Worm (Caenorhabditis elegans) whole organism, late embryonic: Measurements from ENCODE around the gene fipr-1.

Experiments used
- C08G9.2 ChIP-seq: sonication (generic microtip); optimal IDR thresholded peaks from 2 replicates; lab custom pipeline; 2016; ENCODE audit warnings: mild to moderate bottlenecking, missing genetic modification characterization, moderate library complexity, missing compliant biosample characterization
- F13H6.1 ChIP-seq: sonication (generic microtip); optimal IDR thresholded peaks from 2 replicates; lab custom pipeline; 2016; ENCODE audit warnings: missing genetic modification characterization, missing compliant biosample characterization
- ama-1 ChIP-seq: fragments of 150-350 bp; optimal IDR thresholded peaks from 2 replicates; lab custom pipeline; 2014
- ceh-14 ChIP-seq: sonication (generic microtip); optimal IDR thresholded peaks from 2 replicates; lab custom pipeline; 2016; ENCODE audit warnings: missing genotype, missing genetic modification characterization, missing compliant biosample characterization
- ceh-19 ChIP-seq: fragments of 200-800 bp; sonication (Bioruptor generic); optimal IDR thresholded peaks from 2 replicates; lab custom pipeline; 2018; ENCODE audit warnings: mild to moderate bottlenecking, missing genetic modification characterization, missing compliant biosample characterization
- ceh-22 ChIP-seq: sonication (generic microtip); optimal IDR thresholded peaks from 2 replicates; lab custom pipeline; 2017; ENCODE audit warnings: missing biosample characterization, missing genetic modification characterization
- ceh-24 ChIP-seq: sonication (generic microtip); optimal IDR thresholded peaks from 2 replicates; lab custom pipeline; 2016; ENCODE audit warnings: mild to moderate bottlenecking, missing genetic modification characterization, missing compliant biosample characterization
- ceh-30 ChIP-seq: fragments of 150-350 bp; optimal IDR thresholded peaks from 2 replicates; lab custom pipeline; 2014; ENCODE audit warnings: missing biosample characterization, missing genetic modification characterization
- ceh-31 ChIP-seq: sonication (generic microtip); optimal IDR thresholded peaks from 2 replicates; lab custom pipeline; 2016; ENCODE audit warnings: missing genetic modification characterization, missing compliant biosample characterization
- ceh-34 ChIP-seq: sonication (generic microtip); optimal IDR thresholded peaks from 2 replicates; lab custom pipeline; 2016; ENCODE audit warnings: mild to moderate bottlenecking, missing genetic modification characterization, missing compliant biosample characterization
- ceh-9 ChIP-seq: sonication (generic microtip); optimal IDR thresholded peaks from 2 replicates; lab custom pipeline; 2016; ENCODE audit warnings: mild to moderate bottlenecking, missing genetic modification characterization, inconsistent platforms, missing compliant biosample characterization
- che-1 ChIP-seq: sonication (generic microtip); optimal IDR thresholded peaks from 2 replicates; lab custom pipeline; 2016; ENCODE audit warnings: mild to moderate bottlenecking, missing genetic modification characterization, missing compliant biosample characterization
- elt-4 ChIP-seq: sonication (generic microtip); optimal IDR thresholded peaks from 2 replicates; lab custom pipeline; 2016; ENCODE audit warnings: missing genetic modification characterization, missing compliant biosample characterization
- eyg-1 ChIP-seq: sonication (generic microtip); optimal IDR thresholded peaks from 2 replicates; lab custom pipeline; 2016; ENCODE audit warnings: missing genotype, missing genetic modification characterization, missing compliant biosample characterization
- fkh-10 ChIP-seq: fragments of 150-350 bp; optimal IDR thresholded peaks from 2 replicates; lab custom pipeline; 2014; ENCODE audit warnings: missing biosample characterization, missing genetic modification reagents, missing genetic modification characterization
- gmeb-2 ChIP-seq: sonication (generic microtip); optimal IDR thresholded peaks from 2 replicates; lab custom pipeline; 2016; ENCODE audit warnings: missing genetic modification characterization, inconsistent platforms, missing compliant biosample characterization
- hlh-13 ChIP-seq: fragments of 200-800 bp; sonication (Bioruptor generic); optimal IDR thresholded peaks from 2 replicates; lab custom pipeline; 2018; ENCODE audit warnings: mild to moderate bottlenecking, missing genetic modification characterization, missing compliant biosample characterization
- hlh-15 ChIP-seq: sonication (generic microtip); optimal IDR thresholded peaks from 2 replicates; lab custom pipeline; 2016; ENCODE audit warnings: missing genetic modification characterization, missing compliant biosample characterization
- hlh-8 ChIP-seq: sonication (generic microtip); optimal IDR thresholded peaks from 2 replicates; lab custom pipeline; 2016; ENCODE audit warnings: missing genotype, missing genetic modification characterization, missing compliant biosample characterization
- lin-11 ChIP-seq: fragments of 200-800 bp; sonication (Bioruptor generic); optimal IDR thresholded peaks from 2 replicates; lab custom pipeline; 2018; ENCODE audit warnings: mild to moderate bottlenecking, missing genetic modification characterization, missing compliant biosample characterization
- nfya-1 ChIP-seq: sonication (generic microtip); optimal IDR thresholded peaks from 2 replicates; lab custom pipeline; 2017; ENCODE audit warnings: missing genetic modification characterization, mild to moderate bottlenecking, missing compliant biosample characterization, antibody characterized with exemption, moderate library complexity
- nhr-232 ChIP-seq: sonication (generic microtip); optimal IDR thresholded peaks from 2 replicates; lab custom pipeline; 2016; ENCODE audit warnings: missing genetic modification characterization, missing compliant biosample characterization
- odd-2 ChIP-seq: sonication (generic microtip); optimal IDR thresholded peaks from 2 replicates; lab custom pipeline; 2017; ENCODE audit warnings: antibody characterized with exemption, mild to moderate bottlenecking, missing genetic modification characterization, missing compliant biosample characterization
- pat-9 ChIP-seq: fragments of 200-800 bp; sonication (Bioruptor generic); optimal IDR thresholded peaks from 2 replicates; lab custom pipeline; 2018; ENCODE audit warnings: mild to moderate bottlenecking, missing genetic modification characterization, moderate library complexity, missing compliant biosample characterization
- pax-1 ChIP-seq: fragments of 150-350 bp; optimal IDR thresholded peaks from 2 replicates; lab custom pipeline; 2014; ENCODE audit warnings: missing biosample characterization, missing genetic modification characterization
- pha-2 ChIP-seq: sonication (generic microtip); optimal IDR thresholded peaks from 2 replicates; lab custom pipeline; 2017; ENCODE audit warnings: mild to moderate bottlenecking, missing genetic modification characterization, missing compliant biosample characterization
- pha-4 ChIP-seq: fragments of 150-350 bp; optimal IDR thresholded peaks from 2 replicates; lab custom pipeline; 2018; ENCODE audit warnings: missing biosample characterization, missing genetic modification reagents, missing genetic modification characterization
- ref-2 ChIP-seq: sonication (generic microtip); optimal IDR thresholded peaks from 2 replicates; lab custom pipeline; 2016; ENCODE audit warnings: missing genetic modification characterization, missing compliant biosample characterization
- rnt-1 ChIP-seq: sonication (generic microtip); optimal IDR thresholded peaks from 2 replicates; lab custom pipeline; 2016; ENCODE audit warnings: missing genetic modification characterization, missing compliant biosample characterization
- sdc-2 ChIP-seq: sonication (generic microtip); optimal IDR thresholded peaks from 2 replicates; lab custom pipeline; 2016; ENCODE audit warnings: missing genotype, missing genetic modification characterization, missing compliant biosample characterization
- tbx-2 ChIP-seq: sonication (generic microtip); optimal IDR thresholded peaks from 2 replicates; lab custom pipeline; 2016; ENCODE audit warnings: missing genetic modification characterization, missing compliant biosample characterization
- tbx-7 ChIP-seq: sonication (generic microtip); optimal IDR thresholded peaks from 2 replicates; lab custom pipeline; 2016; ENCODE audit warnings: missing genotype, missing genetic modification characterization, missing compliant biosample characterization
- unc-3 ChIP-seq, 2 experiments: fragments of 200-800 bp in 1 of 2; sonication (Bioruptor generic) in 1 of 2; sonication (generic microtip) in 1 of 2; conservative IDR thresholded peaks in 1 of 2; optimal IDR thresholded peaks in 1 of 2; 2 replicates each; pipeline versions ENCODE4 v1.3.6 to Lab custom; 2016 to 2022; ENCODE audit warnings: missing compliant biosample characterization in 2 of 2, missing genetic modification characterization in 2 of 2, missing genetic modification reagents in 1 of 2
- unc-42 ChIP-seq: sonication (generic microtip); optimal IDR thresholded peaks from 2 replicates; lab custom pipeline; 2016; ENCODE audit warnings: missing genotype, missing genetic modification characterization, missing compliant biosample characterization
- unc-86 ChIP-seq: sonication (generic microtip); optimal IDR thresholded peaks from 2 replicates; lab custom pipeline; 2016; ENCODE audit warnings: missing genetic modification characterization, missing compliant biosample characterization
- zip-5 ChIP-seq: sonication (generic microtip); optimal IDR thresholded peaks from 2 replicates; lab custom pipeline; 2016; ENCODE audit warnings: missing genetic modification characterization, missing compliant biosample characterization
- ztf-16 ChIP-seq: sonication (generic microtip); optimal IDR thresholded peaks from 2 replicates; lab custom pipeline; 2017; ENCODE audit warnings: missing genetic modification characterization, missing compliant biosample characterization

Gene fipr-1

ce11 chrV:12365104-12365503 lies 3.6 kb upstream of the fipr-1 start, which contains the start of gene fipr-2:
fipr-2 (plus strand) TSS chrV:12365348.
- no peak for TF ChIP-seq ceh-14 (tag; lab: Kevin White, UChicago)
- no peak for TF ChIP-seq odd-2 (tag; lab: Kevin White, UChicago)
- TF ChIP-seq fkh-10 (GFP tag; lab: Kevin White, UChicago): no peak
- TF ChIP-seq F13H6.1 (tag; lab: Kevin White, UChicago): no peak
- TF ChIP-seq che-1 (tag; lab: Kevin White, UChicago): no peak
- TF ChIP-seq gmeb-2 (tag; lab: Kevin White, UChicago): no peak
- TF ChIP-seq unc-3 (GFP tag; conservative IDR thresholded peaks at IDR 0.05; lab: Robert Waterston, UW): no peak
- TF ChIP-seq unc-3 (tag; optimal IDR thresholded peaks at IDR 0.05; lab: Kevin White, UChicago): no peak
- TF ChIP-seq ceh-30 (tag; lab: Kevin White, UChicago): no peak
- no peak for TF ChIP-seq sdc-2 (tag; lab: Kevin White, UChicago)
- no peak for TF ChIP-seq pha-2
- TF ChIP-seq pat-9 (tag; lab: Kevin White, UChicago): no peak
- TF ChIP-seq tbx-7 (tag; lab: Kevin White, UChicago): no peak
- no peak for TF ChIP-seq ceh-34 (tag; lab: Kevin White, UChicago)
- no peak for TF ChIP-seq ceh-9 (tag; lab: Kevin White, UChicago)
- TF ChIP-seq ztf-16 (tag; lab: Kevin White, UChicago): no peak
- TF ChIP-seq rnt-1 (tag; lab: Kevin White, UChicago): no peak
- no peak for TF ChIP-seq ceh-22 (tag; lab: Kevin White, UChicago)
- TF ChIP-seq ref-2 (tag; lab: Kevin White, UChicago): no peak
- no peak for TF ChIP-seq C08G9.2 (tag; lab: Kevin White, UChicago)

- no peak for TF ChIP-seq elt-4 (tag; lab: Kevin White, UChicago)
Observed at ce11 chrV:12358347-12358746, 3.2 kb downstream of the fipr-1 start, which contains the start of gene F23H12.5. F23H12.5 (plus strand) TSS chrV:12358647.

ce11 chrV:12357632-12358031 lies 3.9 kb downstream of the fipr-1 start:
- TF ChIP-seq pha-4 (tag; lab: Kevin White, UChicago) (no peak), nhr-232 (tag; lab: Kevin White, UChicago) (no peak), sdc-2 (tag; lab: Kevin White, UChicago) (no peak), eyg-1 (tag; lab: Kevin White, UChicago) (no peak), nfya-1 (tag; lab: Kevin White, UChicago) (no peak), tbx-2 (no peak), ceh-31 (tag; lab: Kevin White, UChicago) (no peak), F13H6.1 (tag; lab: Kevin White, UChicago) (no peak), unc-42 (no peak), C08G9.2 (tag; lab: Kevin White, UChicago) (no peak), ceh-14 (tag; lab: Kevin White, UChicago) (no peak), unc-86 (tag; lab: Kevin White, UChicago) (no peak), ceh-19 (GFP tag; lab: Kevin White, UChicago) (no peak), hlh-13 (GFP tag; lab: Kevin White, UChicago) (no peak), lin-11 (tag; lab: Kevin White, UChicago) (no peak), hlh-15 (tag; lab: Kevin White, UChicago) (no peak), pax-1 (no peak), elt-4 (tag; lab: Kevin White, UChicago) (no peak), zip-5 (tag; lab: Kevin White, UChicago) (no peak), ceh-24 (no peak)

DNA sequence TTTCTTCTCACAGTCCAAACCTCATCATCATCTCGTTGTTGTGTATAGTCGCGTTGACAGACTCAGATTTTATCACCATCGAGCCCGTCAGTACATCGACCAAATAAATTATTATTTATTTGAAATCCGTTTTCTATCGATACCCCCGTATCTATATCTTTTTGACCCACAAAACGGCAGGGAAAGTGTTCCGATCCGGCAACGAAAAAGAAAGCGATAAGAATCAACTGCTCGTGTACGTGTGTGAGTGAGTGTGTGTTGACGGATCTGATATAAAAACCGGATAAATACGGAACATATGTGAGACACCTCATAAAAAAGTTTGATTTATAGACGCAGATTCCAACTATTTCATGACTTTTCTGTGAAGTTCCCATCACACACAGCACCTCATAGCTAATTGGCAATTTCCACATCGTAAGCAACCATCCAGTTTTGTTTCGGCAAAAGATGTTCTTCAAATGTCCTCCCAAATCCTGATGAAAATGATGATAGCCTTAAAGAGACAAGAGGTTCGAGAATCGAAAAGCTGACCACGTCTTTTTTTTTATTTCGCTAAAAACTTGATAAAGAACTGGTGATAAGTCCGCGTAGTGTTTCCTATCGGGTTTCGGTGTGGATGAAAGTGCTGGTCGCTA lies 7.2 kb downstream of the fipr-1 start:
- TF ChIP-seq ama-1 (lab: Kevin White, UChicago): peak; percentile 91
- no peak for TF ChIP-seq hlh-8 (tag; lab: Kevin White, UChicago)
- TF ChIP-seq nhr-232 (tag; lab: Kevin White, UChicago): no peak
- TF ChIP-seq rnt-1 (tag; lab: Kevin White, UChicago): peak; percentile 20
- TF ChIP-seq F13H6.1 (tag; lab: Kevin White, UChicago): no peak
